Fruit fly (Drosophila melanogaster) whole organism, pupa: ENCODE results near the gene boi.

Source experiments
- CG13204 ChIP-seq: fragments of 200-800 bp; sonication (Bioruptor generic); optimal IDR thresholded peaks from 2 replicates; lab custom pipeline; 2018; ENCODE audit warnings: missing biosample characterization, mild to moderate bottlenecking, missing genetic modification characterization, moderate library complexity
- CG14655 ChIP-seq: fragments of 200-800 bp; sonication (Bioruptor generic); optimal IDR thresholded peaks from 3 replicates; lab custom pipeline; 2017; ENCODE audit warnings: mild to moderate bottlenecking, missing biosample characterization, missing genetic modification reagents, missing genetic modification characterization
- CG34367 ChIP-seq: fragments of 200-800 bp; sonication (Bioruptor generic); optimal IDR thresholded peaks from 2 replicates; lab custom pipeline; 2018; ENCODE audit warnings: missing biosample characterization, mild to moderate bottlenecking, missing genetic modification characterization
- CG8159 ChIP-seq: fragments of 200-800 bp; sonication (Bioruptor generic); optimal IDR thresholded peaks from 3 replicates; lab custom pipeline; 2018; ENCODE audit warnings: missing biosample characterization, mild to moderate bottlenecking, missing genetic modification characterization, moderate library complexity
- CG8301 ChIP-seq: fragments of 200-800 bp; sonication (Bioruptor generic); optimal IDR thresholded peaks from 2 replicates; lab custom pipeline; 2018; ENCODE audit warnings: missing biosample characterization, mild to moderate bottlenecking, missing genetic modification characterization
- EcR ChIP-seq: fragments of 200-800 bp; sonication (Bioruptor generic); optimal IDR thresholded peaks from 3 replicates; lab custom pipeline; 2019; ENCODE audit warnings: missing biosample characterization, missing genetic modification characterization, mild to moderate bottlenecking, moderate library complexity, missing genetic modification reagents
- Pif1A ChIP-seq: fragments of 200-800 bp; sonication (Bioruptor generic); optimal IDR thresholded peaks from 3 replicates; lab custom pipeline; 2016; ENCODE audit warnings: missing biosample characterization, missing genetic modification characterization
- Pif1B ChIP-seq: fragments of 200-800 bp; sonication (Bioruptor generic); optimal IDR thresholded peaks from 3 replicates; lab custom pipeline; 2016; ENCODE audit warnings: missing biosample characterization, missing genetic modification characterization
- rn ChIP-seq: fragments of 200-800 bp; sonication (Bioruptor generic); IDR thresholded peaks from 2 replicates; pipeline ENCODE4 v1.3.6; 2022; ENCODE audit warnings: missing biosample characterization, missing genetic modification characterization

DNA sequence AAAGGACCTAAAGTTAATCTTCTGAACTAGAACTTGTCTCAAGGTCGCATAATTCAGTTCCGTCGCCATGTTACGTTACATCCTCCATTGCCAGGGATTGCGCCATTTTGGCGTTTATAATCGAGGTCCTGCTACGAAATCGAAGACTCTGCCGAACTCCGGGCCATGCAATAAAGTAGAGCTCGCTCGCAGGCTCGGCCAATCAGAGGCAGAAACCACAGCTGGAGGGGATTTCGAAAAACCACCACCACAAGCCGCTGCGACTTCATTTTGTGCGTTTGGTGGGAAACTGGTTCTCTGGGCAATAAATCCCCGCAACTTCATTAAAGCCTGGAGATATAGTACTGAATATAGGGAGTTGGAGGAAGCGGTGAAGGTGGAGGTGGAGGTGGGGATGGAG, 34.9 kb downstream of the boi start:
- TF ChIP-seq EcR (no peak), CG14655 (GFP tag; lab: Kevin White, UChicago) (no peak), CG8159 (tag; lab: Kevin White, UChicago) (no peak), Pif1B (no peak), rn (GFP tag; lab: Robert Waterston, UW) (no peak), CG34367 (tag; lab: Kevin White, UChicago) (no peak), CG8301 (tag; lab: Kevin White, UChicago) (no peak), CG13204 (GFP tag; lab: Kevin White, UChicago) (no peak), Pif1A (GFP tag; lab: Kevin White, UChicago) (no peak)
